Worm (Caenorhabditis elegans): ENCODE data around the gene srh-74.

The srh-74 gene

DNA sequence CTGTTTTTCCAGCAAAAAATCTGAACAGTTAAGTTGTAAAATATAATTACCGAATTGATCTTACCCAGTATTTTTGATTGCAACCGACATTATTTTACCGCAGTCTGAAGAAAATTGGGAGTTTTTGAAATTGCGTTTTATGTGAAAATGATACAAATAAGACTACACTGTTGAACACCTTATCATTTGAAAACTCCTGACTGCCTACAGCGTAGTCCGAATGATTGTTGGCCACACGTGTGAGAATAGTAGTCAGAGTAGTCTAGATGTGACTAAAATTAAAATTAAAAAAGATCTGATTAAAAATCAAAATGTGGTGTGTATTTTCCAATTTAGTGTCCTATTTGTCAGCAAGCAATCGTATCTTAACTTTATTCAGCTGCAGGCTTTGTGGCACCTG is 1.8 kb downstream of the srh-74 start, which contains the start of gene dhs-18:
Gene dhs-18, minus strand, starts transcription at position 104 of the 400 bp plus-strand sequence.
- no peak for TF ChIP-seq F49E8.2 (tag; optimal IDR thresholded peaks at IDR 0.05; ENCODE audit: insufficient read depth)
- no peak for TF ChIP-seq lag-1 (GFP tag; IDR thresholded peaks at IDR 0.05)
- TF ChIP-seq Y53F4B.3 (GFP tag; IDR thresholded peaks at IDR 0.05), result no peak
- TF ChIP-seq F33H1.4 (GFP tag; IDR thresholded peaks at IDR 0.05), result no peak
- peak; percentile 14 for TF ChIP-seq nhr-80 (tag; optimal IDR thresholded peaks at IDR 0.05)
- no peak for TF ChIP-seq ama-1 (optimal IDR thresholded peaks at IDR 0.05)
- TF ChIP-seq ama-1 (GFP tag; optimal IDR thresholded peaks at IDR 0.05), result no peak
- TF ChIP-seq madf-10 (tag; optimal IDR thresholded peaks at IDR 0.05), result no peak

DNA sequence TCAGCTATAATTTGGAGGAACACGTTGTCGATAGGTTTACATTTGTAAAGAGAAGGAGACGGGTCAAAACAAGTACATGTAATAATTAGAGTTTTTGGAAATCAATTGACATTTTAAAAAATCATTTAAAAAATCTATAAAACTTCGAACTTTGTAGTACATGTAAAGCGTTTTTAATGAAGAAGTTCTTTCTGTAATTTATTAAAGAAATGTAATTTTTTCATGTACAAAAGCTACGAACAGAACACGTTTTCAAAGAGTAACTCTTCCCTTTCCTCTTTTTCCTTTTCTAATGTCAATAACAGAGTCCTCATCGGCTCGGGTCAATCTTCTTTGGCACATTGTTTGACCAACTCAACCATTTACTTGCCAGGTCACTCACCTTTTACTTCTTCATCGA is 4.8 kb downstream of the srh-74 start, which contains the start of gene C45B11.6:
Gene C45B11.6, plus strand, starts transcription at position 301 of the 400 bp plus-strand sequence.
- TF ChIP-seq F57A8.1 (GFP tag; optimal IDR thresholded peaks at IDR 0.05), result no peak
- no peak for TF ChIP-seq nfyb-1 (GFP tag; IDR thresholded peaks at IDR 0.05)

DNA sequence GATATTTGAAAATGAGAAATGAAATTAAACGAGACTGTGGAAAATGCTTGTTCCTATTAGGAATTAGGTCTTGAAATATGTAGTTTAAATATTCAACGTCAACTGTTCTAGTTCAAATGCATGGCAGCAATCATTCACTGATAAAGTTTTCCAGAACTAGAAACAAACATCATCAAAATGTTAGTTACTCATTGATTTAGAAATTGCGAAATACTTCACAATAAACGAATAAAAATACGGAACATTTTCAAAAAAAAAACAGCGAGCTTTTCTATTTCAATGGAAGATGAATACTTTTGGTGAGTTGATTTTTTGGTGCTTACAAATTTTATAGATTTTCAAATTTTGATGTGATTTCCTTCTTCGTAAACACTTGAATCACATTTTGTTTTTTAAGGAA is 6.0 kb downstream of the srh-74 start, which contains the start of gene C45B11.2:
Gene C45B11.2, plus strand, starts transcription at position 173 of the 400 bp plus-strand sequence.
- TF ChIP-seq nhr-80 (tag; optimal IDR thresholded peaks at IDR 0.05) (peak; percentile 7), cebp-1 (GFP tag; IDR thresholded peaks at IDR 0.05) (0 out of 2 replicates have a peak, but pooled peaks have one; percentile 35), cebp-1 (tag; optimal IDR thresholded peaks at IDR 0.05) (peak; percentile 83), ztf-18 (tag; optimal IDR thresholded peaks at IDR 0.05) (no peak)

DNA sequence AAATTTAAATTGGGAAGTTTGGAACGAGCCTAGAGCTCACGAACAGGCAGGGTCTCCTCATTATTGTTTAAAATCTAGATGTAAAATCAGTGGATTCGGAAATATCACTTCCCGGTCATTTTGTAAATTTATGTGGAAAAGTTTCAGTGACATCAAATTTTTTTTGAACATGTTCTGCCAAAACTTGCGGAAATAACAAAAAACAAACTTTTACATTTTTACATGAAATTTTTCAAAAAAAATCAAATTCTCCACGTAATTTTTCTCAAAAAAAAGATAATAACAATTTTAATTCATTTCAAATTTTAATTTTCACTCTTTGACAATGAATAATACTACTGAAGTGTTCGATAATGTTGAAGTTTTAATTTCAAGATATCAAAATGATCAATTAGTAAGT is 7.1 kb downstream of the srh-74 start, which contains the start of gene C45B11.5:
Gene C45B11.5, plus strand, starts transcription at position 301 of the 400 bp plus-strand sequence.
- TF ChIP-seq him-1 (tag; optimal IDR thresholded peaks at IDR 0.05) (no peak), ztf-28 (GFP tag; IDR thresholded peaks at IDR 0.05) (no peak), snpc-1.3 (tag; optimal IDR thresholded peaks at IDR 0.05; ENCODE audit: insufficient read depth) (no peak), ekl-4 (GFP tag; IDR thresholded peaks at IDR 0.05) (no peak), let-526 (GFP tag; IDR thresholded peaks at IDR 0.05) (no peak), mcd-1 (GFP tag; IDR thresholded peaks at IDR 0.05) (no peak), T26A5.8 (tag; optimal IDR thresholded peaks at IDR 0.05) (no peak), T07F8.4 (tag; optimal IDR thresholded peaks at IDR 0.05) (no peak), mel-28 (tag; optimal IDR thresholded peaks at IDR 0.05; ENCODE audit: borderline replicate concordance) (no peak), cebp-1 (GFP tag; IDR thresholded peaks at IDR 0.05) (no peak), cebp-1 (tag; optimal IDR thresholded peaks at IDR 0.05) (no peak)

DNA sequence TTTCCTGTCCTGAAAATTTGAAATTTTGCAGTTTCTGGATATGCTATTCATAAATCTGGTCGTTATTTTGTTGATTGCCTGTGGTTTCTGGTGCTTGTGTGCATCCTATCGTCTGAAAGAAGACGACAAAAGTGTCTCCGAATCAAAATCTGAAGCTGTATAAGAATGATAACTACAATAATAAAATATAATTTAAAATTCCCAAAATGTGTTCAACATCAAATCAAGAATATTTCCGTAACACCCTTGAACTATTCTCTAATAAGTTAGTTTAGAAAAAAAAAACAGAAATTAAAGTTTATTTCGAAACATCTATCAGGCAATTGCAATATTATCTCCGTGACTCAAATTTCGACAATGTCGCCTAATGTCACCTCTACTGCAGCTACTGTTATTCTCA is 8.1 kb downstream of the srh-74 start, which contains the start of gene C45B11.8:
Gene C45B11.8, plus strand, starts transcription at position 301 of the 400 bp plus-strand sequence.
- TF ChIP-seq B0336.3 (GFP tag; IDR thresholded peaks at IDR 0.05) (no peak), ztf-28 (GFP tag; IDR thresholded peaks at IDR 0.05) (no peak), ccch-3 (GFP tag; optimal IDR thresholded peaks at IDR 0.05) (no peak), nhr-80 (tag; optimal IDR thresholded peaks at IDR 0.05) (no peak), egrh-3 (GFP tag; IDR thresholded peaks at IDR 0.05) (no peak), let-526 (GFP tag; IDR thresholded peaks at IDR 0.05) (no peak), rec-8 (tag; optimal IDR thresholded peaks at IDR 0.05) (no peak), ztf-22 (GFP tag; optimal IDR thresholded peaks at IDR 0.05) (no peak)

DNA sequence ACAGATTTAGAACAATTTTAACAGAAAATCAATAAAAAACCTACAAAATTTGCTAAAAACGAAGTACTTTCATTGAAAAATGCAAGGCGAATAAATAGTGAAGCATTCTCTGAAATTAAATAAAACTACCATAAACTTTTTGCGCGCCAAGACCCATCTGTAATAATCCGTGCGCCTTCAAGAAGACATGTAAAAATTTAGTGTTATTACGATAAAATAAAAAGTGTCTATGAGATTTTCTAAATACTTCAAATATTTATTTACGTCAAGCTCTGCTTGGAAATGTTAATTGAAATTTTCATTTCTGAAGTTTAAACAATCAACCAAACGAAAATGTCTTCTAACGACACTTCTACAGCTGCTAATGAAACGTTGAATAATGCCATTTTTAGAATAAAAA is 8.6 kb downstream of the srh-74 start, which contains the start of gene C45B11.9:
Gene C45B11.9, plus strand, starts transcription at position 301 of the 400 bp plus-strand sequence.
- TF ChIP-seq F52B5.7 (tag; optimal IDR thresholded peaks at IDR 0.05) (no peak), tbx-9 (tag; optimal IDR thresholded peaks at IDR 0.05; ENCODE audit: borderline replicate concordance) (no peak), bed-1 (GFP tag; IDR thresholded peaks at IDR 0.05) (no peak), zim-3 (tag; optimal IDR thresholded peaks at IDR 0.05) (no peak), F10E7.11 (tag; optimal IDR thresholded peaks at IDR 0.05) (no peak), ztf-28 (GFP tag; IDR thresholded peaks at IDR 0.05) (no peak), B0019.2 (GFP tag; conservative IDR thresholded peaks at IDR 0.05) (no peak), Y53G8AR.9 (GFP tag; conservative IDR thresholded peaks at IDR 0.05) (no peak), B0336.3 (GFP tag; IDR thresholded peaks at IDR 0.05) (no peak), nfyb-1 (GFP tag; IDR thresholded peaks at IDR 0.05) (no peak), mel-28 (tag; optimal IDR thresholded peaks at IDR 0.05; ENCODE audit: borderline replicate concordance) (no peak), let-526 (GFP tag; IDR thresholded peaks at IDR 0.05) (no peak), F22D6.2 (tag; optimal IDR thresholded peaks at IDR 0.05) (no peak), egl-18 (GFP tag; IDR thresholded peaks at IDR 0.05) (no peak), F57C9.4 (tag; optimal IDR thresholded peaks at IDR 0.05) (no peak), C17E4.6 (GFP tag; IDR thresholded peaks at IDR 0.05) (no peak), F55B11.4 (tag; optimal IDR thresholded peaks at IDR 0.05; ENCODE audit: borderline replicate concordance, insufficient read depth) (no peak)
